Worm (Caenorhabditis elegans): ENCODE results near the gene C37E2.2.
"Not testable (repeated sequence)": the region's sequence is repeated elsewhere in the genome, so short reads cannot be mapped to it uniquely, and the experiment has no call there.

DNA sequence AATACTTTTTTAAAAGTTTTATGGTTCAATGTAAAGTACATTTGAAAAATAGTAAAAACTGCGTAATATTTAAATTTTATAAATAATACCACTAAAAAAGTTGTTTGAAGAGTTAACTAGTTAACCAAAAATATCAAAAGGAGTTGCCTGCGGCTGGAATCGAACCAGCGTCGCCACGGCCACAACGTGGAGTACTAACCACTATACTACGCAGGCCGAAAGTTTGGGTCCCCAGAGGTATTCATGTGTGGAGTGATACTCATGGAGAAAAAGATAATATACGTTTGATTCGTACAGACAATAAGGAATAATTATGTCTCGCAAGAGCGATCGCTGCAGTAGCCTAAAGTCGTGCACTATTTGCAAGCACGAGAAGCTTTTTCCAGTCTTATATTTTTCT lies 39.0 kb upstream of the C37E2.2 start:
- TF ChIP-seq F13C5.2 (tag; optimal IDR thresholded peaks at IDR 0.05); ama-1 (optimal IDR thresholded peaks at IDR 0.05); hmbx-1 (tag; optimal IDR thresholded peaks at IDR 0.05); aly-1 (tag; optimal IDR thresholded peaks at IDR 0.05): not testable (repeated sequence)
